Fruit fly (Drosophila melanogaster) whole organism, embryonic: ENCODE data around the gene CG15196.

Source experiments
- Adf1 ChIP-seq: fragments of 200-800 bp; sonication (Bioruptor generic); IDR thresholded peaks from 2 replicates; pipeline ENCODE4 v1.3.6; 2022; ENCODE audit warnings: missing biosample characterization, missing genetic modification characterization
- CG10147 ChIP-seq: fragments of 200-800 bp; sonication (Bioruptor generic); optimal IDR thresholded peaks from 2 replicates; lab custom pipeline; 2019; ENCODE audit warnings: missing biosample characterization, mild to moderate bottlenecking, missing genetic modification characterization, moderate library complexity
- CG10543 ChIP-seq: fragments of 200-800 bp; sonication (Bioruptor generic); optimal IDR thresholded peaks from 3 replicates; lab custom pipeline; 2017; ENCODE audit warnings: missing biosample characterization, mild to moderate bottlenecking, missing genetic modification characterization, moderate library complexity
- CG11504 ChIP-seq: fragments of 200-800 bp; sonication (Bioruptor generic); optimal IDR thresholded peaks from 3 replicates; lab custom pipeline; 2019; ENCODE audit warnings: missing biosample characterization, mild to moderate bottlenecking, missing genetic modification characterization, moderate library complexity
- CG12391 ChIP-seq: fragments of 200-800 bp; sonication (Bioruptor generic); optimal IDR thresholded peaks from 3 replicates; lab custom pipeline; 2018; ENCODE audit warnings: missing biosample characterization, mild to moderate bottlenecking, missing genetic modification characterization, moderate library complexity
- CG12659 ChIP-seq: fragments of 200-800 bp; sonication (Bioruptor generic); optimal IDR thresholded peaks from 3 replicates; lab custom pipeline; 2017; ENCODE audit warnings: mild to moderate bottlenecking, missing biosample characterization, missing genetic modification reagents, missing genetic modification characterization
- CG13424 ChIP-seq: fragments of 200-800 bp; sonication (Bioruptor generic); optimal IDR thresholded peaks from 2 replicates; lab custom pipeline; 2019; ENCODE audit warnings: missing biosample characterization, mild to moderate bottlenecking, missing genetic modification characterization, moderate library complexity
- CG14860 ChIP-seq: fragments of 200-800 bp; sonication (Bioruptor generic); IDR thresholded peaks from 3 replicates; pipeline ENCODE4 v1.3.6; 2022; ENCODE audit warnings: missing biosample characterization, missing genetic modification characterization; ENCODE audit not compliant: partially characterized antibody
- CG16779 ChIP-seq: fragments of 200-800 bp; sonication (Bioruptor generic); IDR thresholded peaks from 2 replicates; pipeline ENCODE4 v1.3.6; 2022; ENCODE audit warnings: missing biosample characterization, missing genetic modification characterization
- CG17359 ChIP-seq: fragments of 200-800 bp; sonication (Bioruptor generic); optimal IDR thresholded peaks from 3 replicates; lab custom pipeline; 2018; ENCODE audit warnings: missing biosample characterization, mild to moderate bottlenecking, missing genetic modification characterization, moderate library complexity
- CG1832 ChIP-seq: fragments of 200-800 bp; sonication (Bioruptor generic); optimal IDR thresholded peaks from 2 replicates; lab custom pipeline; 2017; ENCODE audit warnings: missing biosample characterization, mild to moderate bottlenecking, missing genetic modification characterization, inconsistent platforms
- CG2712 ChIP-seq: fragments of 200-800 bp; optimal IDR thresholded peaks from 3 replicates; lab custom pipeline; 2019; ENCODE audit warnings: missing biosample characterization, mild to moderate bottlenecking, missing genetic modification characterization, moderate library complexity
- CG30020 ChIP-seq: fragments of 200-800 bp; optimal IDR thresholded peaks from 2 replicates; lab custom pipeline; 2019; ENCODE audit warnings: missing biosample characterization, mild to moderate bottlenecking, missing genetic modification characterization, moderate library complexity
- CG3407 ChIP-seq: fragments of 200-800 bp; sonication (Bioruptor generic); optimal IDR thresholded peaks from 2 replicates; lab custom pipeline; 2018; ENCODE audit warnings: missing biosample characterization, mild to moderate bottlenecking, missing genetic modification characterization
- CG4360 ChIP-seq: fragments of 200-800 bp; sonication (Bioruptor generic); IDR thresholded peaks from 2 replicates; pipeline ENCODE4 v1.3.6; 2022; ENCODE audit warnings: missing biosample characterization, missing genetic modification characterization
- CG4424 ChIP-seq: fragments of 200-800 bp; sonication (Bioruptor generic); optimal IDR thresholded peaks from 3 replicates; lab custom pipeline; 2016; ENCODE audit warnings: missing biosample characterization, missing genetic modification characterization
- CG5180 ChIP-seq: fragments of 200-800 bp; sonication (Bioruptor generic); optimal IDR thresholded peaks from 3 replicates; lab custom pipeline; 2017; ENCODE audit warnings: missing biosample characterization, missing genetic modification characterization, mild to moderate bottlenecking, moderate library complexity, missing genetic modification reagents
- CG6654 ChIP-seq: fragments of 200-800 bp; sonication (Bioruptor generic); optimal IDR thresholded peaks from 2 replicates; lab custom pipeline; 2017; ENCODE audit warnings: missing biosample characterization, mild to moderate bottlenecking, missing genetic modification characterization
- CG7556 ChIP-seq: fragments of 200-800 bp; sonication (Bioruptor generic); optimal IDR thresholded peaks from 2 replicates; lab custom pipeline; 2017; ENCODE audit warnings: missing biosample characterization, mild to moderate bottlenecking, missing genetic modification characterization
- CG7839 ChIP-seq: fragments of 200-800 bp; sonication (Bioruptor generic); optimal IDR thresholded peaks from 3 replicates; lab custom pipeline; 2018; ENCODE audit warnings: missing biosample characterization, mild to moderate bottlenecking, missing genetic modification characterization, moderate library complexity
- CG8281 ChIP-seq: fragments of 200-800 bp; sonication (Bioruptor generic); optimal IDR thresholded peaks from 2 replicates; lab custom pipeline; 2018; ENCODE audit warnings: missing biosample characterization, mild to moderate bottlenecking, missing genetic modification characterization, moderate library complexity
- CG8924 ChIP-seq: fragments of 200-800 bp; optimal IDR thresholded peaks from 3 replicates; lab custom pipeline; 2019; ENCODE audit warnings: missing biosample characterization, mild to moderate bottlenecking, missing genetic modification characterization, moderate library complexity
- CHES-1-like ChIP-seq: fragments of 200-800 bp; sonication (Bioruptor generic); optimal IDR thresholded peaks from 2 replicates; lab custom pipeline; 2016; ENCODE audit warnings: missing biosample characterization, missing genetic modification characterization
- Dbx ChIP-seq: fragments of 200-800 bp; sonication (Bioruptor generic); IDR thresholded peaks from 3 replicates; pipeline ENCODE4 v1.3.6; 2022; ENCODE audit warnings: missing biosample characterization, missing genetic modification characterization
- Fer1 ChIP-seq: fragments of 200-800 bp; sonication (Bioruptor generic); optimal IDR thresholded peaks from 2 replicates; lab custom pipeline; 2017; ENCODE audit warnings: missing biosample characterization, mild to moderate bottlenecking, missing genetic modification characterization
- Hr3 ChIP-seq: fragments of 200-800 bp; sonication (Bioruptor generic); optimal IDR thresholded peaks from 3 replicates; lab custom pipeline; 2016; ENCODE audit warnings: missing biosample characterization, missing genetic modification characterization
- Mrtf ChIP-seq: fragments of 200-800 bp; sonication (Bioruptor generic); IDR thresholded peaks from 3 replicates; pipeline ENCODE4 v1.3.6; 2022; ENCODE audit warnings: missing biosample characterization, missing genetic modification characterization
- PHDP ChIP-seq: fragments of 200-800 bp; sonication (Bioruptor generic); optimal IDR thresholded peaks from 3 replicates; lab custom pipeline; 2018; ENCODE audit warnings: missing biosample characterization, mild to moderate bottlenecking, missing genetic modification characterization, moderate library complexity
- Sox100B ChIP-seq: fragments of 200-800 bp; sonication (Bioruptor generic); optimal IDR thresholded peaks from 3 replicates; lab custom pipeline; 2018; ENCODE audit warnings: missing biosample characterization, mild to moderate bottlenecking, missing genetic modification characterization
- Vsx1 ChIP-seq: fragments of 200-800 bp; sonication (Bioruptor generic); optimal IDR thresholded peaks from 2 replicates; lab custom pipeline; 2017; ENCODE audit warnings: missing biosample characterization, mild to moderate bottlenecking, missing genetic modification characterization, missing genetic modification reagents
- abd-A ChIP-seq: fragments of 200-800 bp; sonication (Bioruptor generic); optimal IDR thresholded peaks from 3 replicates; lab custom pipeline; 2019; ENCODE audit warnings: missing biosample characterization, mild to moderate bottlenecking, missing genetic modification characterization, moderate library complexity
- ash1 ChIP-seq: fragments of 200-800 bp; sonication (Bioruptor generic); optimal IDR thresholded peaks from 2 replicates; lab custom pipeline; 2018; ENCODE audit warnings: missing biosample characterization, mild to moderate bottlenecking, missing genetic modification characterization
- bcd ChIP-seq: fragments of 200-800 bp; sonication (Bioruptor generic); optimal IDR thresholded peaks from 2 replicates; lab custom pipeline; 2017; ENCODE audit warnings: missing biosample characterization, mild to moderate bottlenecking, missing genetic modification characterization
- bowl ChIP-seq: fragments of 200-800 bp; sonication (Bioruptor generic); IDR thresholded peaks from 2 replicates; pipeline ENCODE4 v1.3.6; 2022; ENCODE audit warnings: missing biosample characterization, missing genetic modification characterization
- caup ChIP-seq: fragments of 200-800 bp; sonication (Bioruptor generic); optimal IDR thresholded peaks from 3 replicates; lab custom pipeline; 2017; ENCODE audit warnings: missing biosample characterization, mild to moderate bottlenecking, missing genetic modification characterization, moderate library complexity; ENCODE audit not compliant: severe bottlenecking
- cwo ChIP-seq: fragments of 200-800 bp; sonication (Bioruptor generic); optimal IDR thresholded peaks from 3 replicates; lab custom pipeline; 2017; ENCODE audit warnings: missing biosample characterization, missing genetic modification characterization, mild to moderate bottlenecking, moderate library complexity, missing genetic modification reagents
- dmrt99B ChIP-seq: fragments of 200-800 bp; sonication (Bioruptor generic); optimal IDR thresholded peaks from 2 replicates; lab custom pipeline; 2018; ENCODE audit warnings: missing biosample characterization, mild to moderate bottlenecking, missing genetic modification characterization, moderate library complexity
- dpn ChIP-seq, 2 experiments: fragments of 200-800 bp; sonication (Bioruptor generic); optimal IDR thresholded peaks; 3 replicates each; lab custom pipeline; 2016; ENCODE audit warnings: missing biosample characterization in 2 of 2, missing genetic modification characterization in 2 of 2
- dysf ChIP-seq: fragments of 200-800 bp; sonication (Bioruptor generic); IDR thresholded peaks from 3 replicates; pipeline ENCODE4 v1.3.6; 2022; ENCODE audit warnings: missing biosample characterization, missing genetic modification characterization
- lilli ChIP-seq: fragments of 200-800 bp; sonication (Bioruptor generic); optimal IDR thresholded peaks from 3 replicates; lab custom pipeline; 2016; ENCODE audit warnings: missing biosample characterization, missing genetic modification characterization
- psq ChIP-seq: fragments of 200-800 bp; sonication (Bioruptor generic); optimal IDR thresholded peaks from 2 replicates; lab custom pipeline; 2017; ENCODE audit warnings: missing biosample characterization, missing genetic modification characterization
- row ChIP-seq: fragments of 200-800 bp; sonication (Bioruptor generic); IDR thresholded peaks from 3 replicates; pipeline ENCODE4 v1.3.6; 2022; ENCODE audit warnings: missing biosample characterization, missing genetic modification characterization
- sens-2 ChIP-seq: fragments of 200-800 bp; sonication (Bioruptor generic); IDR thresholded peaks from 2 replicates; pipeline ENCODE4 v1.3.6; 2022; ENCODE audit warnings: missing biosample characterization, missing genetic modification characterization
- sug ChIP-seq: fragments of 200-800 bp; optimal IDR thresholded peaks from 2 replicates; lab custom pipeline; 2019; ENCODE audit warnings: missing biosample characterization, mild to moderate bottlenecking, missing genetic modification characterization, moderate library complexity
- tap ChIP-seq: fragments of 200-800 bp; optimal IDR thresholded peaks from 3 replicates; lab custom pipeline; 2019; ENCODE audit warnings: missing biosample characterization, mild to moderate bottlenecking, missing genetic modification characterization, moderate library complexity
- tio ChIP-seq: fragments of 200-800 bp; sonication (Bioruptor generic); optimal IDR thresholded peaks from 2 replicates; lab custom pipeline; 2017; ENCODE audit warnings: missing biosample characterization, missing genetic modification characterization, inconsistent platforms
- tna ChIP-seq: fragments of 200-800 bp; sonication (Bioruptor generic); IDR thresholded peaks from 2 replicates; pipeline ENCODE4 v1.3.6; 2022; ENCODE audit warnings: missing biosample characterization, missing genetic modification characterization; ENCODE audit not compliant: partially characterized antibody
- unpg ChIP-seq: fragments of 200-800 bp; sonication (Bioruptor generic); optimal IDR thresholded peaks from 3 replicates; lab custom pipeline; 2018; ENCODE audit warnings: missing biosample characterization, mild to moderate bottlenecking, missing genetic modification characterization, moderate library complexity

CG15196 gene

dm6 chrX:11439270-11439669 is 29.5 kb downstream of the CG15196 start (continued):
- TF ChIP-seq CG14860 (GFP tag; lab: Robert Waterston, UW): no peak
- no peak for TF ChIP-seq psq
- no peak for TF ChIP-seq CG30020 (tag; lab: Kevin White, UChicago)
- TF ChIP-seq caup: peak; percentile 3
- no peak for TF ChIP-seq CHES-1-like (GFP tag; lab: Kevin White, UChicago)
- no peak for TF ChIP-seq abd-A (tag; lab: Kevin White, UChicago)
- TF ChIP-seq CG16779 (GFP tag; lab: Robert Waterston, UW): no peak
- TF ChIP-seq CG10543 (GFP tag; lab: Kevin White, UChicago): peak; percentile 39

- TF ChIP-seq CG3407 (GFP tag; lab: Kevin White, UChicago) (no peak), Adf1 (GFP tag; lab: Robert Waterston, UW) (no peak), CG1832 (GFP tag; lab: Kevin White, UChicago) (no peak), CG7556 (GFP tag; lab: Kevin White, UChicago) (peak; percentile 20), sens-2 (GFP tag; lab: Robert Waterston, UW) (no peak), bcd (GFP tag; lab: Kevin White, UChicago) (peak; percentile 21), row (GFP tag; lab: Robert Waterston, UW) (peak; percentile 58), CG12659 (GFP tag; lab: Kevin White, UChicago) (peak; percentile 40), sug (tag; lab: Kevin White, UChicago) (peak; percentile 30), CG8281 (tag; lab: Kevin White, UChicago) (peak; percentile 14), tna (GFP tag; lab: Robert Waterston, UW) (no peak), lilli (GFP tag; lab: Kevin White, UChicago) (peak; percentile 19), Vsx1 (peak; percentile 1), CG4424 (peak; percentile 11), Fer1 (peak; percentile 51), unpg (GFP tag; lab: Kevin White, UChicago) (peak; percentile 31), bowl (no peak), CG10147 (peak; percentile 32), tio (GFP tag; lab: Kevin White, UChicago) (peak; percentile 10), Hr3 (peak; percentile 15), CG6654 (GFP tag; lab: Kevin White, UChicago) (no peak), dysf (peak; percentile 55; the same call in 2 of the 3 replicates), CG2712 (tag; lab: Kevin White, UChicago) (peak; percentile 29), CG12391 (peak; percentile 18), dpn (GFP tag; optimal IDR thresholded peaks at IDR 0.05; lab: Kevin White, UChicago) (peak in 1 of 2 experiments; percentile 46), ash1 (GFP tag; lab: Kevin White, UChicago) (no peak), CG11504 (peak; percentile 73), PHDP (tag; lab: Kevin White, UChicago) (peak; percentile 34), Sox100B (GFP tag; lab: Kevin White, UChicago) (peak; percentile 44), tap (tag; lab: Kevin White, UChicago) (peak; percentile 27), dmrt99B (tag; lab: Kevin White, UChicago) (peak; percentile 58), CG4360 (GFP tag; lab: Robert Waterston, UW) (no peak), CG17359 (tag; lab: Kevin White, UChicago) (peak; percentile 34), cwo (GFP tag; lab: Kevin White, UChicago) (no peak), CHES-1-like (GFP tag; lab: Kevin White, UChicago) (no peak), Mrtf (GFP tag; lab: Robert Waterston, UW) (no peak), Dbx (GFP tag; lab: Robert Waterston, UW) (no peak), CG5180 (GFP tag; lab: Kevin White, UChicago) (no peak), CG7839 (tag; lab: Kevin White, UChicago) (peak; percentile 52), CG13424 (tag; lab: Kevin White, UChicago) (peak; percentile 54), CG8924 (tag; lab: Kevin White, UChicago) (peak; percentile 47)
Observed at dm6 chrX:11440944-11441343, 31.2 kb downstream of the CG15196 start.
